Fruit fly (Drosophila melanogaster) whole organism, adult: ENCODE data around the gene Tcs3.

Source experiments
- CG11617 ChIP-seq: fragments of 200-800 bp; sonication (Bioruptor generic); optimal IDR thresholded peaks from 2 replicates; lab custom pipeline; 2017; ENCODE audit warnings: mild to moderate bottlenecking, missing biosample characterization, missing genetic modification reagents, missing genetic modification characterization
- CG12768 ChIP-seq: fragments of 200-800 bp; sonication (Bioruptor generic); optimal IDR thresholded peaks from 2 replicates; lab custom pipeline; 2017; ENCODE audit warnings: missing biosample characterization, missing genetic modification characterization, mild to moderate bottlenecking, moderate library complexity, missing genetic modification reagents
- CG14711 ChIP-seq: fragments of 200-800 bp; sonication (Bioruptor generic); optimal IDR thresholded peaks from 2 replicates; lab custom pipeline; 2018; ENCODE audit warnings: missing biosample characterization, mild to moderate bottlenecking, missing genetic modification characterization, moderate library complexity
- CG1620 ChIP-seq: fragments of 200-800 bp; sonication (Bioruptor generic); optimal IDR thresholded peaks from 2 replicates; lab custom pipeline; 2016; ENCODE audit warnings: missing biosample characterization, missing genetic modification characterization
- CG33017 ChIP-seq: fragments of 200-800 bp; sonication (Bioruptor generic); optimal IDR thresholded peaks from 2 replicates; lab custom pipeline; 2018; ENCODE audit warnings: missing biosample characterization, mild to moderate bottlenecking, missing genetic modification characterization, moderate library complexity
- CG5204 ChIP-seq: fragments of 200-800 bp; sonication (Bioruptor generic); optimal IDR thresholded peaks from 2 replicates; lab custom pipeline; 2016; ENCODE audit warnings: missing biosample characterization, missing genetic modification characterization
- CG7045 ChIP-seq: fragments of 200-800 bp; sonication (Bioruptor generic); optimal IDR thresholded peaks from 2 replicates; lab custom pipeline; 2017; ENCODE audit warnings: missing biosample characterization, mild to moderate bottlenecking, missing genetic modification characterization
- CG7101 ChIP-seq: fragments of 200-800 bp; sonication (Bioruptor generic); optimal IDR thresholded peaks from 2 replicates; lab custom pipeline; 2018; ENCODE audit warnings: missing biosample characterization, mild to moderate bottlenecking, missing genetic modification characterization, moderate library complexity
- Clk ChIP-seq: fragments of 200-800 bp; sonication (Bioruptor generic); optimal IDR thresholded peaks from 2 replicates; lab custom pipeline; 2017; ENCODE audit warnings: missing biosample characterization, missing genetic modification characterization
- Crg-1 ChIP-seq: fragments of 200-800 bp; sonication (Bioruptor generic); optimal IDR thresholded peaks from 2 replicates; lab custom pipeline; 2016; ENCODE audit warnings: missing biosample characterization, missing genetic modification characterization
- Hr96 ChIP-seq: fragments of 200-800 bp; sonication (Bioruptor generic); optimal IDR thresholded peaks from 2 replicates; lab custom pipeline; 2016; ENCODE audit warnings: missing biosample characterization, missing genetic modification characterization
- Mnt ChIP-seq: fragments of 200-800 bp; sonication (Bioruptor generic); optimal IDR thresholded peaks from 2 replicates; lab custom pipeline; 2016; ENCODE audit warnings: missing biosample characterization, mild to moderate bottlenecking, missing genetic modification characterization
- bab1 ChIP-seq: fragments of 200-800 bp; sonication (Bioruptor generic); optimal IDR thresholded peaks from 3 replicates; lab custom pipeline; 2019; ENCODE audit warnings: missing biosample characterization, mild to moderate bottlenecking, missing genetic modification characterization, moderate library complexity
- cic ChIP-seq: fragments of 200-800 bp; sonication (Bioruptor generic); optimal IDR thresholded peaks from 2 replicates; lab custom pipeline; 2017; ENCODE audit warnings: missing biosample characterization, mild to moderate bottlenecking, missing genetic modification characterization, moderate library complexity
- cnc ChIP-seq, 2 experiments: fragments of >200 bp; optimal IDR thresholded peaks; 2 replicates each; lab custom pipeline; 2017
- kay ChIP-seq: fragments of 200-800 bp; sonication (Bioruptor generic); peaks from one replicate; lab custom pipeline; 2016; ENCODE audit warnings: missing biosample characterization, missing genetic modification characterization, borderline replicate concordance
- ovo ChIP-seq: fragments of 200-800 bp; sonication (Bioruptor generic); optimal IDR thresholded peaks from 2 replicates; lab custom pipeline; 2016; ENCODE audit warnings: missing biosample characterization, missing genetic modification characterization
- pad ChIP-seq: fragments of 200-800 bp; sonication (Bioruptor generic); optimal IDR thresholded peaks from 3 replicates; lab custom pipeline; 2017; ENCODE audit warnings: missing biosample characterization, missing genetic modification characterization, mild to moderate bottlenecking, moderate library complexity, missing genetic modification reagents
- tj ChIP-seq: fragments of 200-800 bp; sonication (Bioruptor generic); optimal IDR thresholded peaks from 3 replicates; lab custom pipeline; 2017; ENCODE audit warnings: missing biosample characterization, mild to moderate bottlenecking, missing genetic modification characterization, moderate library complexity
- toe ChIP-seq: fragments of 200-800 bp; sonication (Bioruptor generic); optimal IDR thresholded peaks from 2 replicates; lab custom pipeline; 2016; ENCODE audit warnings: missing biosample characterization, missing genetic modification characterization

Tcs3 gene

DNA sequence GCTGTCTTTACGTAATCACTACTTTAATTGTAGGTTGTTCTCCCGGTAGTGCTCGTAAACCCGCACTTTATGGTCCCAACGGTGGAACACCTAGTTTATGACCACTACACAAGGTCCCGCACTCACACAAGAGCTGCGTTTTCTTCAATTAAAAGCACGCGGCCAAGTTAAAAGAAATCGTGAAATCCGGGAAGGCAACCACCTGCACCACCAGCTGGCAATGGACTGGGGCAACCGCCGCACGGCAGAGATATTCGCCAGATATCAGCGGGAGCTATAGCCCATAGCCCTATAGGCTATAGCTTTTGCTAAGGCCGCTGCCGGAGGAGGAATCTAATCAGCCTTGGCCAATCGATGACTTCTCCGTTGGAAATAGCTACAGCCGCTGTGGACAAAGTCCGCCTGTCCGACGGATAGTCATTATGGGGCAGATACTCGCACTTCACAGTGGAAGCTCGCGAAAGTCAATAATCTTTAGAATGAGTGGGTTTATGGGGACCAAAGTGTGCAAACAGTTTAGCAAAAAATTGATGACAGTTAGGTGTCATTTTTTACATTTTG lies 32.4 kb downstream of the Tcs3 start:
- TF ChIP-seq CG14711 (tag; lab: Kevin White, UChicago) (no peak), CG5204 (no peak), ovo (GFP tag; lab: Kevin White, UChicago) (no peak), CG7045 (no peak), CG12768 (GFP tag; lab: Kevin White, UChicago) (peak; percentile 39), Mnt (GFP tag; lab: Kevin White, UChicago) (peak; percentile 59), cic (GFP tag; lab: Kevin White, UChicago) (peak; percentile 84), Hr96 (peak; percentile 27), CG11617 (no peak), tj (no peak), kay (GFP tag; lab: Kevin White, UChicago) (peak; percentile 70), CG1620 (GFP tag; lab: Kevin White, UChicago) (no peak), Crg-1 (GFP tag; lab: Kevin White, UChicago) (no peak), CG7101 (tag; lab: Kevin White, UChicago) (no peak)

DNA sequence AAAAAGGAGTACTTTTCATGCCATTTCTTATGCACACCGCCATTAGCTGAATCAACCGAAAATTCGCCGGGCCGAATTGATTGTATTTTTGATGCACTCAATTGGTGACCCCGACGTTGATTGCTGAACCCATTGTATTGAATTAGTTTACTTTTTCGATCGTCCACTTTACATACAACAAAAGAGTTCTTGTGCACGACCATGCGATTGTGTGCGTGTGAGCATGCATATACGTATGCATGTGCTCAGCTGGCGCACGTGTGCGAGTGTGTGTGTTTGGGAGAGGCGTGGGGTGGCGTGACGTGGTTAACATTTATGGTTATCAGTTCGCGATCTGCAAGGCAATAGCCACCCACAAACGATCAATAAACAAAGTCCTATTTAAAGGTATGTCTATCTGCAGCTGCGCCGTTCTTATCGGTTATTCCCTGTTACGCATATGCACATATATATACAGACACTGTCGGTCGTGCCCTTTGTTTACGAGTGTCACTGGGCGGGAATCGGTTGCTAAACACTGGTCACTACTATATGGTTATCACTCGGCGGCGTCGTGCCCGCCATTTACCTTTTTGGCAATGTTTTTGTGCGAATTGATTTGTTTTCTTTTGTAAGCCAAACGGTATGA lies 33.6 kb downstream of the Tcs3 start:
- TF ChIP-seq CG1620 (GFP tag; lab: Kevin White, UChicago) (peak; percentile 3), CG12768 (GFP tag; lab: Kevin White, UChicago) (peak; percentile 54), CG7045 (peak; percentile 50), cic (GFP tag; lab: Kevin White, UChicago) (peak; percentile 93), toe (GFP tag; lab: Kevin White, UChicago) (no peak), ovo (GFP tag; lab: Kevin White, UChicago) (no peak), Crg-1 (GFP tag; lab: Kevin White, UChicago) (no peak), CG7101 (tag; lab: Kevin White, UChicago) (peak; percentile 42), CG33017 (tag; lab: Kevin White, UChicago) (peak; percentile 27), Clk (GFP tag; lab: Kevin White, UChicago) (no peak), tj (peak; percentile 24), pad (peak; percentile 45), Hr96 (no peak), CG11617 (no peak), Mnt (GFP tag; lab: Kevin White, UChicago) (peak; percentile 96), CG5204 (no peak), bab1 (GFP tag; lab: Kevin White, UChicago) (peak; percentile 86), cnc (optimal IDR thresholded peaks at IDR 0.05; lab: Kevin White, UChicago) (no peak), CG14711 (tag; lab: Kevin White, UChicago) (no peak), kay (GFP tag; lab: Kevin White, UChicago) (peak; percentile 89)

dm6 chr3L:16385880-16386584 lies 34.2 kb downstream of the Tcs3 start, which contains the start of the genes Agpat3 and RAF2:
TSS of gene Agpat3 (minus strand) at chr3L:16385957.
TSS of gene RAF2 (plus strand) at chr3L:16386327.
- TF ChIP-seq Hr96 (peak; percentile 5), CG33017 (tag; lab: Kevin White, UChicago) (no peak), kay (GFP tag; lab: Kevin White, UChicago) (no peak), pad (no peak), CG7045 (no peak), Mnt (GFP tag; lab: Kevin White, UChicago) (no peak), CG12768 (GFP tag; lab: Kevin White, UChicago) (no peak), bab1 (GFP tag; lab: Kevin White, UChicago) (no peak), toe (GFP tag; lab: Kevin White, UChicago) (peak; percentile 60), cic (GFP tag; lab: Kevin White, UChicago) (no peak), Crg-1 (GFP tag; lab: Kevin White, UChicago) (no peak), CG5204 (no peak), CG1620 (GFP tag; lab: Kevin White, UChicago) (no peak), cnc (optimal IDR thresholded peaks at IDR 0.05; lab: Kevin White, UChicago) (no peak), ovo (GFP tag; lab: Kevin White, UChicago) (no peak), tj (no peak), Clk (GFP tag; lab: Kevin White, UChicago) (no peak), CG14711 (tag; lab: Kevin White, UChicago) (peak; percentile 86), CG11617 (peak; percentile 27), CG7101 (tag; lab: Kevin White, UChicago) (peak; percentile 7)

DNA sequence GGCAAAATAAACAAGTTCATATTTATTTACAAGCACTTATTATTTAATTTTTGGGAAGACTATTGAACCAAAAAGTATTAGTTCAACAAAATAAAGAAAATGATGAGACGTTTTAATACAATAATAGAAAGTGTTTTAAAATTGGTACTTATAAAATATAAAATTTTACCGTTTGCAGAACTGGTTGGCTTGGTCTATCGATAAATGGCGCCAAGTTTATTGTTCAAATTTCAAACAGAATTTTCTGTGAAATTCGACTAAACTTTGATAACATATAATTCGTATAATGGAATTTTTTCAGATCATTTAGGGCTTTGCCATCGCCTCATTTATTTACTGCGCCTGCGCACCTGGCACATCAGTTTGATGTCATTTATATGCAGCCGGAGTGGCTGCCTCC lies 39.0 kb downstream of the Tcs3 start:
- TF ChIP-seq kay (GFP tag; lab: Kevin White, UChicago) = peak; percentile 52
- no peak for TF ChIP-seq Crg-1 (GFP tag; lab: Kevin White, UChicago)
- TF ChIP-seq CG1620 (GFP tag; lab: Kevin White, UChicago) = no peak

dm6 chr3L:16391257-16391656 lies 39.5 kb downstream of the Tcs3 start:
- no peak for TF ChIP-seq CG11617
- TF ChIP-seq cnc (optimal IDR thresholded peaks at IDR 0.05; lab: Kevin White, UChicago) = no peak
- no peak for TF ChIP-seq CG33017 (tag; lab: Kevin White, UChicago)
- no peak for TF ChIP-seq Clk (GFP tag; lab: Kevin White, UChicago)
- TF ChIP-seq CG7101 (tag; lab: Kevin White, UChicago) = no peak
- TF ChIP-seq CG1620 (GFP tag; lab: Kevin White, UChicago) = no peak
- no peak for TF ChIP-seq pad
- no peak for TF ChIP-seq CG7045
- TF ChIP-seq cic (GFP tag; lab: Kevin White, UChicago) = no peak
- TF ChIP-seq tj = no peak
- no peak for TF ChIP-seq Crg-1 (GFP tag; lab: Kevin White, UChicago)
- TF ChIP-seq CG5204 = no peak
- no peak for TF ChIP-seq kay (GFP tag; lab: Kevin White, UChicago)
- TF ChIP-seq CG14711 (tag; lab: Kevin White, UChicago) = no peak
- no peak for TF ChIP-seq ovo (GFP tag; lab: Kevin White, UChicago)
- no peak for TF ChIP-seq toe (GFP tag; lab: Kevin White, UChicago)
- no peak for TF ChIP-seq bab1 (GFP tag; lab: Kevin White, UChicago)
